Fruit fly (Drosophila melanogaster) whole organism, embryonic: ENCODE data around the gene cdi.

Source experiments
- BEAF-32 ChIP-seq: fragments of 200-800 bp; sonication (Bioruptor generic); optimal IDR thresholded peaks from 3 replicates; lab custom pipeline; 2017; ENCODE audit warnings: missing biosample characterization, missing genetic modification characterization, mild to moderate bottlenecking, moderate library complexity, missing genetic modification reagents
- Bdp1 ChIP-seq: fragments of 200-800 bp; sonication (Bioruptor generic); optimal IDR thresholded peaks from 3 replicates; lab custom pipeline; 2016; ENCODE audit warnings: missing biosample characterization, missing genetic modification characterization
- Blimp-1 ChIP-seq: fragments of 200-800 bp; sonication (Bioruptor generic); optimal IDR thresholded peaks from 3 replicates; lab custom pipeline; 2018; ENCODE audit warnings: missing biosample characterization, missing genetic modification characterization, mild to moderate bottlenecking, moderate library complexity, missing genetic modification reagents
- CG10321 ChIP-seq: fragments of 200-800 bp; sonication (Bioruptor generic); IDR thresholded peaks from 2 replicates; pipeline ENCODE4 v1.3.6; 2022; ENCODE audit warnings: missing biosample characterization, missing genetic modification characterization
- CG11723 ChIP-seq: fragments of 200-800 bp; sonication (Bioruptor generic); optimal IDR thresholded peaks from 2 replicates; lab custom pipeline; 2017; ENCODE audit warnings: missing biosample characterization, mild to moderate bottlenecking, missing genetic modification characterization
- CG13424 ChIP-seq: fragments of 200-800 bp; sonication (Bioruptor generic); optimal IDR thresholded peaks from 2 replicates; lab custom pipeline; 2019; ENCODE audit warnings: missing biosample characterization, mild to moderate bottlenecking, missing genetic modification characterization, moderate library complexity
- CG15479 ChIP-seq: fragments of 200-800 bp; sonication (Bioruptor generic); optimal IDR thresholded peaks from 3 replicates; lab custom pipeline; 2019; ENCODE audit warnings: missing biosample characterization, mild to moderate bottlenecking, missing genetic modification characterization, moderate library complexity
- CG1792 ChIP-seq: fragments of 200-800 bp; sonication (Bioruptor generic); optimal IDR thresholded peaks from 2 replicates; lab custom pipeline; 2016; ENCODE audit warnings: missing biosample characterization, missing genetic modification characterization
- CG18262 ChIP-seq: fragments of 200-800 bp; optimal IDR thresholded peaks from 3 replicates; lab custom pipeline; 2019; ENCODE audit warnings: missing biosample characterization, mild to moderate bottlenecking, missing genetic modification characterization, moderate library complexity
- CG3163 ChIP-seq: fragments of 200-800 bp; sonication (Bioruptor generic); optimal IDR thresholded peaks from 3 replicates; lab custom pipeline; 2016; ENCODE audit warnings: missing biosample characterization, missing genetic modification characterization
- CG42726 ChIP-seq: fragments of 200-800 bp; sonication (Bioruptor generic); IDR thresholded peaks from 2 replicates; pipeline ENCODE4 v1.3.6; 2022; ENCODE audit warnings: missing biosample characterization, missing genetic modification characterization; ENCODE audit not compliant: partially characterized antibody
- CG4854 ChIP-seq: fragments of 200-800 bp; sonication (Bioruptor generic); optimal IDR thresholded peaks from 2 replicates; lab custom pipeline; 2016; ENCODE audit warnings: missing biosample characterization, missing genetic modification characterization, inconsistent platforms
- CG6854 ChIP-seq: fragments of 200-800 bp; sonication (Bioruptor generic); optimal IDR thresholded peaks from 3 replicates; lab custom pipeline; 2017; ENCODE audit warnings: missing biosample characterization, mild to moderate bottlenecking, missing genetic modification characterization
- CG7357 ChIP-seq: fragments of 200-800 bp; sonication (Bioruptor generic); IDR thresholded peaks from 3 replicates; pipeline ENCODE4 v1.3.6; 2022; ENCODE audit warnings: missing biosample characterization, missing genetic modification characterization
- CG7786 ChIP-seq: fragments of 200-800 bp; sonication (Bioruptor generic); optimal IDR thresholded peaks from 2 replicates; lab custom pipeline; 2016; ENCODE audit warnings: missing biosample characterization, missing genetic modification characterization
- CG7839 ChIP-seq: fragments of 200-800 bp; sonication (Bioruptor generic); optimal IDR thresholded peaks from 3 replicates; lab custom pipeline; 2018; ENCODE audit warnings: missing biosample characterization, mild to moderate bottlenecking, missing genetic modification characterization, moderate library complexity
- CG7963 ChIP-seq: fragments of 200-800 bp; sonication (Bioruptor generic); IDR thresholded peaks from 3 replicates; pipeline ENCODE4 v1.3.6; 2022; ENCODE audit warnings: missing biosample characterization, missing genetic modification characterization; ENCODE audit not compliant: partially characterized antibody
- CG8281 ChIP-seq: fragments of 200-800 bp; sonication (Bioruptor generic); optimal IDR thresholded peaks from 2 replicates; lab custom pipeline; 2018; ENCODE audit warnings: missing biosample characterization, mild to moderate bottlenecking, missing genetic modification characterization, moderate library complexity
- Dip3 ChIP-seq: fragments of 200-800 bp; sonication (Bioruptor generic); optimal IDR thresholded peaks from 3 replicates; lab custom pipeline; 2016; ENCODE audit warnings: missing biosample characterization, missing genetic modification characterization
- E2f1 ChIP-seq: fragments of 200-800 bp; sonication (Bioruptor generic); IDR thresholded peaks from 2 replicates; pipeline ENCODE4 v1.3.6; 2022; ENCODE audit warnings: missing biosample characterization, missing genetic modification characterization
- ERR ChIP-seq: fragments of 200-800 bp; sonication (Bioruptor generic); optimal IDR thresholded peaks from 2 replicates; lab custom pipeline; 2016; ENCODE audit warnings: missing biosample characterization, missing genetic modification characterization
- Hey ChIP-seq: fragments of 200-800 bp; sonication (Bioruptor generic); optimal IDR thresholded peaks from 3 replicates; lab custom pipeline; 2018; ENCODE audit warnings: missing biosample characterization, mild to moderate bottlenecking, missing genetic modification characterization
- Hmr ChIP-seq: fragments of 200-800 bp; sonication (Bioruptor generic); optimal IDR thresholded peaks from 3 replicates; lab custom pipeline; 2017; ENCODE audit warnings: mild to moderate bottlenecking, missing biosample characterization, missing genetic modification reagents, missing genetic modification characterization
- MBD-R2 ChIP-seq: fragments of 200-800 bp; sonication (Bioruptor generic); IDR thresholded peaks from 2 replicates; pipeline ENCODE4 v1.3.6; 2022; ENCODE audit warnings: missing biosample characterization, missing genetic modification characterization
- Ptx1 ChIP-seq: fragments of 200-800 bp; sonication (Bioruptor generic); IDR thresholded peaks from 2 replicates; pipeline ENCODE4 v1.3.6; 2022; ENCODE audit warnings: missing biosample characterization, missing genetic modification characterization
- Spps ChIP-seq: fragments of 200-800 bp; sonication (Bioruptor generic); optimal IDR thresholded peaks from 2 replicates; lab custom pipeline; 2018; ENCODE audit warnings: missing biosample characterization, mild to moderate bottlenecking, missing genetic modification characterization
- Usf ChIP-seq: fragments of 200-800 bp; sonication (Bioruptor generic); optimal IDR thresholded peaks from 2 replicates; lab custom pipeline; 2017; ENCODE audit warnings: missing genotype, missing biosample characterization, missing genetic modification characterization
- Vsx1 ChIP-seq: fragments of 200-800 bp; sonication (Bioruptor generic); optimal IDR thresholded peaks from 2 replicates; lab custom pipeline; 2017; ENCODE audit warnings: missing biosample characterization, mild to moderate bottlenecking, missing genetic modification characterization, missing genetic modification reagents
- Xbp1 ChIP-seq: fragments of 200-800 bp; sonication (Bioruptor generic); optimal IDR thresholded peaks from 3 replicates; lab custom pipeline; 2016; ENCODE audit warnings: missing biosample characterization, mild to moderate bottlenecking, missing genetic modification characterization
- aop ChIP-seq: fragments of 200-800 bp; sonication (Bioruptor generic); IDR thresholded peaks from 2 replicates; pipeline ENCODE4 v1.3.6; 2022; ENCODE audit warnings: missing biosample characterization, missing genetic modification characterization
- bowl ChIP-seq: fragments of 200-800 bp; sonication (Bioruptor generic); IDR thresholded peaks from 2 replicates; pipeline ENCODE4 v1.3.6; 2022; ENCODE audit warnings: missing biosample characterization, missing genetic modification characterization
- br ChIP-seq: fragments of >200 bp; optimal IDR thresholded peaks from 2 replicates; lab custom pipeline; 2017
- crp ChIP-seq, 2 experiments: fragments of 200-800 bp; sonication (Bioruptor generic); optimal IDR thresholded peaks; 2 replicates in 1 of 2; 3 replicates in 1 of 2; lab custom pipeline; 2017; ENCODE audit warnings: missing biosample characterization in 2 of 2, missing genetic modification characterization in 2 of 2, mild to moderate bottlenecking in 1 of 2, moderate library complexity in 1 of 2
- esg ChIP-seq: fragments of 200-800 bp; sonication (Bioruptor generic); conservative IDR thresholded peaks from 2 replicates; pipeline ENCODE4 v1.3.6; 2022; ENCODE audit warnings: missing biosample characterization, missing genetic modification characterization
- gfzf ChIP-seq: fragments of 200-800 bp; sonication (Bioruptor generic); optimal IDR thresholded peaks from 2 replicates; lab custom pipeline; 2016; ENCODE audit warnings: missing biosample characterization, mild to moderate bottlenecking, missing genetic modification characterization, moderate library complexity
- gsb ChIP-seq: fragments of 200-800 bp; sonication (Bioruptor generic); IDR thresholded peaks from 2 replicates; pipeline ENCODE4 v1.3.6; 2022; ENCODE audit warnings: missing biosample characterization, missing genetic modification characterization
- hkb ChIP-seq, 2 experiments: fragments of 200-800 bp in 1 of 2; fragments of >200 bp in 1 of 2; sonication (Bioruptor generic) in 1 of 2; IDR thresholded peaks in 1 of 2; optimal IDR thresholded peaks in 1 of 2; 2 replicates each; pipeline versions ENCODE4 v1.3.6 to Lab custom; 2017 to 2022; ENCODE audit warnings: missing biosample characterization in 1 of 2, missing genetic modification characterization in 1 of 2
- mld ChIP-seq: fragments of 200-800 bp; sonication (Bioruptor generic); IDR thresholded peaks from 3 replicates; pipeline ENCODE4 v1.3.6; 2022; ENCODE audit warnings: missing biosample characterization, missing genetic modification characterization; ENCODE audit not compliant: partially characterized antibody
- oc ChIP-seq: fragments of 200-800 bp; sonication (Bioruptor generic); optimal IDR thresholded peaks from 2 replicates; lab custom pipeline; 2018; ENCODE audit warnings: missing biosample characterization, mild to moderate bottlenecking, missing genetic modification characterization, moderate library complexity
- pfk ChIP-seq: fragments of 200-800 bp; sonication (Bioruptor generic); optimal IDR thresholded peaks from 2 replicates; lab custom pipeline; 2018; ENCODE audit warnings: missing biosample characterization, mild to moderate bottlenecking, missing genetic modification characterization, moderate library complexity
- pros ChIP-seq: fragments of 200-800 bp; sonication (Bioruptor generic); optimal IDR thresholded peaks from 3 replicates; lab custom pipeline; 2019; ENCODE audit warnings: missing biosample characterization, mild to moderate bottlenecking, missing genetic modification characterization, moderate library complexity
- rib ChIP-seq: fragments of 200-800 bp; sonication (Bioruptor generic); IDR thresholded peaks from 2 replicates; pipeline ENCODE4 v1.3.6; 2022; ENCODE audit warnings: missing biosample characterization, missing genetic modification characterization
- row ChIP-seq: fragments of 200-800 bp; sonication (Bioruptor generic); IDR thresholded peaks from 3 replicates; pipeline ENCODE4 v1.3.6; 2022; ENCODE audit warnings: missing biosample characterization, missing genetic modification characterization
- salm ChIP-seq: fragments of 200-800 bp; sonication (Bioruptor generic); optimal IDR thresholded peaks from 2 replicates; lab custom pipeline; 2018; ENCODE audit warnings: missing biosample characterization, mild to moderate bottlenecking, missing genetic modification characterization
- sr ChIP-seq: fragments of 200-800 bp; sonication (Bioruptor generic); IDR thresholded peaks from 3 replicates; pipeline ENCODE4 v1.3.6; 2022; ENCODE audit warnings: missing biosample characterization, missing genetic modification characterization
- tin ChIP-seq: fragments of 200-800 bp; sonication (Bioruptor generic); optimal IDR thresholded peaks from 3 replicates; lab custom pipeline; 2016; ENCODE audit warnings: missing biosample characterization, missing genetic modification characterization
- twi ChIP-seq: fragments of 200-800 bp; optimal IDR thresholded peaks from 2 replicates; lab custom pipeline; 2019; ENCODE audit warnings: missing biosample characterization, mild to moderate bottlenecking, missing genetic modification characterization, moderate library complexity
- vnd ChIP-seq: fragments of 200-800 bp; sonication (Bioruptor generic); IDR thresholded peaks from 3 replicates; pipeline ENCODE4 v1.3.6; 2022; ENCODE audit warnings: missing biosample characterization, missing genetic modification characterization; ENCODE audit not compliant: partially characterized antibody

The cdi gene

DNA sequence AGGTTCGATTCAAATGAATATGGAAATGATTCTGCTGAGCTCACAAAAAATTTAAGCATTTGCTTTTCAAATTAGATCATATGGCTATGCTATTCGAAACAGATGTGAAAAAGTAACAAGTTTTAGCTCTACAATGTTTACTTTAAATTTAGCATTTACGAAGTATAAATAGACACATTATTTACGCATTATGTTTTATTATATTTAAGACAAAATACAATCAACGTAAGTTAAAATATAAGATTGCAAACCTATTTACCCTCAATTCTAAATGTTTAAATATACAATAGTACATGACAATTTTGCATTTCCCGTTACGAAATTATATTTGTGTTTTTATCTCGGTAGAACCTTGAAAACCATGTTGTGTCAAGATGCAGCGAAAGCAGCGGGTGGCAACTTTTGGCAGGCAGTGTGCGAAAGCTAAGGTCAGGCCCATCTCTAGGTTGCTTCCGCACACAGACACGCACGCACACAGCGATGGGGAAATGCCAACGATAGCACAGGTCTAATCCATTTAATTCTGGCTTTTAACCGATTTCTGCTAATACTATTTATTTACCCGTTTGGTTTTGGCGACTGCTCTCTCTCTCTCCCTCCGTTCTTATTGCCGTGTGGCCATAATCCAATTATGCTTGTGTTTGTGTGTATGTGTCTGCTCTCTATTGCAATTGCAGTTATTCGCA lies 800 bp downstream of the cdi start (continued):
- TF ChIP-seq CG7963 (GFP tag; lab: Robert Waterston, UW) (0 out of 3 replicates have a peak, but pooled peaks have one; percentile 43), pros (GFP tag; lab: Kevin White, UChicago) (no peak), Ptx1 (GFP tag; lab: Robert Waterston, UW) (no peak), CG15479 (GFP tag; lab: Kevin White, UChicago) (no peak), Hmr (GFP tag; lab: Kevin White, UChicago) (peak; percentile 24), sr (GFP tag; lab: Robert Waterston, UW) (no peak), oc (tag; lab: Kevin White, UChicago) (no peak), CG13424 (tag; lab: Kevin White, UChicago) (peak; percentile 5), E2f1 (GFP tag; lab: Robert Waterston, UW) (no peak), Spps (peak; percentile 10), CG7357 (GFP tag; lab: Robert Waterston, UW) (0 out of 3 replicates have a peak, but pooled peaks have one; percentile 5), CG3163 (GFP tag; lab: Kevin White, UChicago) (no peak), rib (GFP tag; lab: Robert Waterston, UW) (peak; percentile 56; the same call in 1 of the 2 replicates), vnd (no peak), mld (no peak), Hey (tag; lab: Kevin White, UChicago) (no peak), row (peak; percentile 56), crp (GFP tag; optimal IDR thresholded peaks at IDR 0.05; lab: Kevin White, UChicago) (no peak), Vsx1 (GFP tag; lab: Kevin White, UChicago) (peak; percentile 17), CG8281 (tag; lab: Kevin White, UChicago) (no peak), CG42726 (GFP tag; lab: Robert Waterston, UW) (no peak), pfk (GFP tag; lab: Kevin White, UChicago) (no peak), bowl (GFP tag; lab: Robert Waterston, UW) (0 out of 2 replicates have a peak, but pooled peaks have one; percentile 12), CG11723 (peak; percentile 22), gsb (GFP tag; lab: Robert Waterston, UW) (no peak), ERR (GFP tag; lab: Kevin White, UChicago) (no peak), CG1792 (GFP tag; lab: Kevin White, UChicago) (no peak), BEAF-32 (GFP tag; lab: Kevin White, UChicago) (peak; percentile 42), CG18262 (peak; percentile 27), CG4854 (no peak), CG7786 (GFP tag; lab: Kevin White, UChicago) (no peak), CG6854 (no peak), salm (no peak), CG10321 (GFP tag; lab: Robert Waterston, UW) (no peak), twi (tag; lab: Kevin White, UChicago) (no peak), Xbp1 (GFP tag; lab: Kevin White, UChicago) (peak; percentile 30), hkb (optimal IDR thresholded peaks at IDR 0.05; lab: Kevin White, UChicago) (no peak), hkb (GFP tag; IDR thresholded peaks at IDR 0.05; lab: Robert Waterston, UW) (no peak), tin (GFP tag; lab: Kevin White, UChicago) (peak; percentile 45), gfzf (GFP tag; lab: Kevin White, UChicago) (no peak), MBD-R2 (GFP tag; lab: Robert Waterston, UW) (no peak), Usf (GFP tag; lab: Kevin White, UChicago) (no peak), esg (GFP tag; lab: Robert Waterston, UW) (no peak), Dip3 (GFP tag; lab: Kevin White, UChicago) (no peak), Blimp-1 (peak; percentile 24), CG7839 (tag; lab: Kevin White, UChicago) (peak; percentile 42), aop (0 out of 2 replicates have a peak, but pooled peaks have one; percentile 32), Bdp1 (GFP tag; lab: Kevin White, UChicago) (no peak), br (no peak)
